Worm (Caenorhabditis elegans): ENCODE measurements around the gene daf-5.

ce11 chrII:14014637-14015036 lies 37.5 kb downstream of the daf-5 start:
- no peak for TF ChIP-seq flt-1 (GFP tag; IDR thresholded peaks at IDR 0.05)
- no peak for TF ChIP-seq ztf-29 (GFP tag; IDR thresholded peaks at IDR 0.05)
- no peak for TF ChIP-seq cog-1 (tag; optimal IDR thresholded peaks at IDR 0.05)
- TF ChIP-seq ref-1 (GFP tag; conservative IDR thresholded peaks at IDR 0.05), result no peak
- TF ChIP-seq ztf-23 (GFP tag; IDR thresholded peaks at IDR 0.05), result no peak
- no peak for TF ChIP-seq med-1 (GFP tag; optimal IDR thresholded peaks at IDR 0.05; ENCODE audit: insufficient read depth)
- no peak for TF ChIP-seq klf-2 (GFP tag; conservative IDR thresholded peaks at IDR 0.05)
